Fruit fly (Drosophila melanogaster) whole organism, adult: ENCODE results near the gene EMC5.
A peak's percentile ranks its signal among the peaks of the same experiment; 100 is the strongest.

Experiments
- CG11617 ChIP-seq: fragments of 200-800 bp; sonication (Bioruptor generic); optimal IDR thresholded peaks from 2 replicates; lab custom pipeline; 2017; ENCODE audit warnings: mild to moderate bottlenecking, missing biosample characterization, missing genetic modification reagents, missing genetic modification characterization
- CG12768 ChIP-seq: fragments of 200-800 bp; sonication (Bioruptor generic); optimal IDR thresholded peaks from 2 replicates; lab custom pipeline; 2017; ENCODE audit warnings: missing biosample characterization, missing genetic modification characterization, mild to moderate bottlenecking, moderate library complexity, missing genetic modification reagents
- CG14711 ChIP-seq: fragments of 200-800 bp; sonication (Bioruptor generic); optimal IDR thresholded peaks from 2 replicates; lab custom pipeline; 2018; ENCODE audit warnings: missing biosample characterization, mild to moderate bottlenecking, missing genetic modification characterization, moderate library complexity
- CG1620 ChIP-seq: fragments of 200-800 bp; sonication (Bioruptor generic); optimal IDR thresholded peaks from 2 replicates; lab custom pipeline; 2016; ENCODE audit warnings: missing biosample characterization, missing genetic modification characterization
- CG33017 ChIP-seq: fragments of 200-800 bp; sonication (Bioruptor generic); optimal IDR thresholded peaks from 2 replicates; lab custom pipeline; 2018; ENCODE audit warnings: missing biosample characterization, mild to moderate bottlenecking, missing genetic modification characterization, moderate library complexity
- CG5204 ChIP-seq: fragments of 200-800 bp; sonication (Bioruptor generic); optimal IDR thresholded peaks from 2 replicates; lab custom pipeline; 2016; ENCODE audit warnings: missing biosample characterization, missing genetic modification characterization
- CG7045 ChIP-seq: fragments of 200-800 bp; sonication (Bioruptor generic); optimal IDR thresholded peaks from 2 replicates; lab custom pipeline; 2017; ENCODE audit warnings: missing biosample characterization, mild to moderate bottlenecking, missing genetic modification characterization
- CG7101 ChIP-seq: fragments of 200-800 bp; sonication (Bioruptor generic); optimal IDR thresholded peaks from 2 replicates; lab custom pipeline; 2018; ENCODE audit warnings: missing biosample characterization, mild to moderate bottlenecking, missing genetic modification characterization, moderate library complexity
- Clk ChIP-seq: fragments of 200-800 bp; sonication (Bioruptor generic); optimal IDR thresholded peaks from 2 replicates; lab custom pipeline; 2017; ENCODE audit warnings: missing biosample characterization, missing genetic modification characterization
- Crg-1 ChIP-seq: fragments of 200-800 bp; sonication (Bioruptor generic); optimal IDR thresholded peaks from 2 replicates; lab custom pipeline; 2016; ENCODE audit warnings: missing biosample characterization, missing genetic modification characterization
- Hr96 ChIP-seq: fragments of 200-800 bp; sonication (Bioruptor generic); optimal IDR thresholded peaks from 2 replicates; lab custom pipeline; 2016; ENCODE audit warnings: missing biosample characterization, missing genetic modification characterization
- Mnt ChIP-seq: fragments of 200-800 bp; sonication (Bioruptor generic); optimal IDR thresholded peaks from 2 replicates; lab custom pipeline; 2016; ENCODE audit warnings: missing biosample characterization, mild to moderate bottlenecking, missing genetic modification characterization
- bab1 ChIP-seq: fragments of 200-800 bp; sonication (Bioruptor generic); optimal IDR thresholded peaks from 3 replicates; lab custom pipeline; 2019; ENCODE audit warnings: missing biosample characterization, mild to moderate bottlenecking, missing genetic modification characterization, moderate library complexity
- cic ChIP-seq: fragments of 200-800 bp; sonication (Bioruptor generic); optimal IDR thresholded peaks from 2 replicates; lab custom pipeline; 2017; ENCODE audit warnings: missing biosample characterization, mild to moderate bottlenecking, missing genetic modification characterization, moderate library complexity
- cnc ChIP-seq, 2 experiments: fragments of >200 bp; optimal IDR thresholded peaks; 2 replicates each; lab custom pipeline; 2017
- kay ChIP-seq: fragments of 200-800 bp; sonication (Bioruptor generic); peaks from one replicate; lab custom pipeline; 2016; ENCODE audit warnings: missing biosample characterization, missing genetic modification characterization, borderline replicate concordance
- ovo ChIP-seq: fragments of 200-800 bp; sonication (Bioruptor generic); optimal IDR thresholded peaks from 2 replicates; lab custom pipeline; 2016; ENCODE audit warnings: missing biosample characterization, missing genetic modification characterization
- pad ChIP-seq: fragments of 200-800 bp; sonication (Bioruptor generic); optimal IDR thresholded peaks from 3 replicates; lab custom pipeline; 2017; ENCODE audit warnings: missing biosample characterization, missing genetic modification characterization, mild to moderate bottlenecking, moderate library complexity, missing genetic modification reagents
- tj ChIP-seq: fragments of 200-800 bp; sonication (Bioruptor generic); optimal IDR thresholded peaks from 3 replicates; lab custom pipeline; 2017; ENCODE audit warnings: missing biosample characterization, mild to moderate bottlenecking, missing genetic modification characterization, moderate library complexity
- toe ChIP-seq: fragments of 200-800 bp; sonication (Bioruptor generic); optimal IDR thresholded peaks from 2 replicates; lab custom pipeline; 2016; ENCODE audit warnings: missing biosample characterization, missing genetic modification characterization

Gene EMC5

DNA sequence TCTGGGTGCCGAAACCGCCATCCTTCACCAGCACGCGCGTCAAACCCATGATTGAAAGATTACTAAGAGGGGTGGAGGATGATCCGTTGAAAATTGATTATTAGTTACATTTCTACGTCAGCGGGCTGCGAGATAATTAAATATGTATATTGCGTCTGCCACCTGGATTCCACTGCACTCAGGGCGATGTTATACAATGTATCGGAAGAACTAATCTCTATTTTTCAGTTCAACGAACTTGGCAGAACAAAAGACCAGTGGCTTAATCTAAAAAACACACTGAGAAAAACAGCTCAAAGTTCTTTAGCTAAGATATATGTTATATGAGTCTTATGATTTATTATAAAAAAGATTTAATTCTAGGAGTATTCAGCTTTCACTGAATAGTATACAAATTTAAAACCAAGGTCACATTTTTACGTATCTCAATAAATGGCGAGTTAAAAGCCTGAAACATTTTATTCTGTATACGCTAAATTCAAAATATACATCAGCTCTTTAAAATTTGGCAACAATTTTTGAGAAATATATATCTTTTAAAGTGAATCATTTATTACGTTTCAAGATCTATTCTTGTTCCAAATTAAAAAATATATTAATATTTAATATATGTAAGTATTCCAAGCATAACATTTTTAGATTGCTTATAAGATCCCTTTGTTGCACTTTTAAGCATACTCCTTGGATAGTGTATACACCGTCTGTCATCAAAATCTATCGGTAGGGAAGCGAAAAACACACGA lies 33.8 kb upstream of the EMC5 start:
- TF ChIP-seq CG33017, result no peak
- no peak for TF ChIP-seq cic (GFP tag; lab: Kevin White, UChicago)
- no peak for TF ChIP-seq CG5204
- TF ChIP-seq Clk, result no peak
- TF ChIP-seq CG7045 (GFP tag; lab: Kevin White, UChicago), result peak; percentile 15
- peak; percentile 28 for TF ChIP-seq CG7101 (tag; lab: Kevin White, UChicago)
- TF ChIP-seq pad, result no peak
- TF ChIP-seq CG11617 (GFP tag; lab: Kevin White, UChicago), result peak; percentile 49
- TF ChIP-seq CG1620 (GFP tag; lab: Kevin White, UChicago), result no peak
- TF ChIP-seq Crg-1 (GFP tag; lab: Kevin White, UChicago), result no peak
- TF ChIP-seq bab1 (GFP tag; lab: Kevin White, UChicago), result no peak
- no peak for TF ChIP-seq Hr96
- peak; percentile 33 for TF ChIP-seq CG14711
- no peak for TF ChIP-seq CG12768 (GFP tag; lab: Kevin White, UChicago)
- no peak for TF ChIP-seq ovo (GFP tag; lab: Kevin White, UChicago)
- no peak for TF ChIP-seq kay (GFP tag; lab: Kevin White, UChicago)
- no peak for TF ChIP-seq tj (GFP tag; lab: Kevin White, UChicago)
- TF ChIP-seq toe (GFP tag; lab: Kevin White, UChicago), result no peak
- TF ChIP-seq cnc (optimal IDR thresholded peaks at IDR 0.05; lab: Kevin White, UChicago), result no peak
- no peak for TF ChIP-seq Mnt

DNA sequence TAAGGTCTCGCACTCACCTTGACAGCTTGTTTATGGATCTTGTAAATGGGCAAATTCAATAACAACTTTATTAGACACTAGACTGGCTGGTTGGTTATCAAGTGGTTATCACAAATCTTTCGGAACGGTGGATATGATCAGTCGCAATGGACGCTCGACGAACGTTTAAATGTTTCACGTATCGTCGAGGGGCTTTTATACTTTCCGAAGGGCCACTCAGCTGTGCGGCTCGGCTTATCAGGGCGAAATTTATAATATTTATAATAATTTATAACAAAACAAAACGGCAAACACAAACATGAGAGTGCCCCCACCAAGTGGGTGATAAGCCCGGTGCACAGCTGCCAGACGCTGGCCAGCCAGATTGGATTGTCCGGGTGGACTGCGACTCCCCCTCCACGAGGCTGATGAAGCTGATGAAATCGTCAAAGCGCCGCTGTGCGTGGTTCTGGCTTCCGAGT lies 33.2 kb upstream of the EMC5 start, which contains the start of gene CG10621:
Gene CG10621 (minus strand): TSS at position 177 of the 461 bp plus-strand sequence.
- TF ChIP-seq pad (no peak), cnc (optimal IDR thresholded peaks at IDR 0.05; lab: Kevin White, UChicago) (no peak), CG14711 (no peak), tj (GFP tag; lab: Kevin White, UChicago) (peak; percentile 40), cic (GFP tag; lab: Kevin White, UChicago) (peak; percentile 85), Hr96 (no peak), CG7101 (tag; lab: Kevin White, UChicago) (no peak), toe (GFP tag; lab: Kevin White, UChicago) (no peak), CG33017 (peak; percentile 37), bab1 (GFP tag; lab: Kevin White, UChicago) (no peak), ovo (GFP tag; lab: Kevin White, UChicago) (no peak), CG12768 (GFP tag; lab: Kevin White, UChicago) (peak; percentile 41), kay (GFP tag; lab: Kevin White, UChicago) (peak; percentile 92), Mnt (peak; percentile 67), Clk (peak; percentile 5), CG1620 (GFP tag; lab: Kevin White, UChicago) (no peak), CG11617 (GFP tag; lab: Kevin White, UChicago) (no peak), CG5204 (no peak), CG7045 (GFP tag; lab: Kevin White, UChicago) (no peak), Crg-1 (GFP tag; lab: Kevin White, UChicago) (no peak)

DNA sequence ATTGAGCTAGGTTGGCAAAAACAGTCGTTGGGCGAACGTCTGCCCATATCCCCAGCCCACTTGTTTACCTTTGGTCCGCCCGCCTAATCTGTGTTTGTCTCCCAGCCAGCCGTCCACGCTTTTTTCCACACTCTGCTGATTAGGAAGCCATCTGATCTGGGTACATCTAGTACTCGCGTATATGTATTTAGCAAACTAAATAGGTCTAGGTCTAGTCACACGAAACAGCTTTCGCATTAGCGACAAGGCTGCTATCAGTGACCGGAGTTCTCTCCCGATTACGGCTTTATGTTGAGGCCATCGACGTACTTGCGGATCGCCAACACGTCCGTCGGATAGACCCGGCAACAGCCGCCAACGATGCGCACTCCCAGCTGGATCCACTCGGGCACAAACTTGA lies 31.8 kb upstream of the EMC5 start:
- TF ChIP-seq Clk (no peak), CG12768 (GFP tag; lab: Kevin White, UChicago) (peak; percentile 3), cic (GFP tag; lab: Kevin White, UChicago) (peak; percentile 47)

DNA sequence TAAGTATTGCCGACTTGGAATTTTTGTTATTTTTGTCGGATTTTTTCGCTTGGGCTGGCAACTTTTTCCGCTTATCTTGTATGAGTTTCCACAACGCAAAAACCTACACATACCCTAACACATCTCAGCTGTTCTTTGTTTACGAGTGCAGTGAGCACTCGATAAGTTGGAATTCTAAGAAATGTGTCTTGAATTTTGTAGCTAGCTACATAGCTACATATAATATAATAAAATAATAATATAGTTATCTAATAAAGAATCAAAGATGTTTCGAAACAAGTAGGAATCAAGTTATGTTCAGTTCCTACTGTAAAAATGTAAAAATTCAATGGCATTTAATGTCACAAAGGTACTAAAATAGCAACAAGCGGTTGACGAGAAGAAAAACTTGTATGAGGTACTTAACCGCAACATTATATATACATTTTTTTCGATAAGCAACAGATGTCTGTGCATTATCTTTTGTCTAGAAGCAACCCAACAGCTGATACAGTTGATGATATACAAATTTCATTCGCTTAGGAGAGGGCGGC lies 30.3 kb upstream of the EMC5 start, which contains the start of gene Bhmt:
Gene Bhmt (minus strand): TSS at position 170 of the 533 bp plus-strand sequence.
- TF ChIP-seq tj (GFP tag; lab: Kevin White, UChicago) (peak; percentile 100), ovo (GFP tag; lab: Kevin White, UChicago) (peak; percentile 15), toe (GFP tag; lab: Kevin White, UChicago) (no peak), pad (peak; percentile 71), CG7101 (tag; lab: Kevin White, UChicago) (peak; percentile 92), cic (GFP tag; lab: Kevin White, UChicago) (peak; percentile 84), CG5204 (no peak), CG33017 (peak; percentile 91), cnc (optimal IDR thresholded peaks at IDR 0.05; lab: Kevin White, UChicago) (no peak), Crg-1 (GFP tag; lab: Kevin White, UChicago) (peak; percentile 18), CG7045 (GFP tag; lab: Kevin White, UChicago) (peak; percentile 81), bab1 (GFP tag; lab: Kevin White, UChicago) (peak; percentile 91), CG11617 (GFP tag; lab: Kevin White, UChicago) (peak; percentile 89), Clk (peak; percentile 56), Mnt (peak; percentile 68), CG12768 (GFP tag; lab: Kevin White, UChicago) (peak; percentile 74), CG1620 (GFP tag; lab: Kevin White, UChicago) (no peak), CG14711 (peak; percentile 91), Hr96 (no peak), kay (GFP tag; lab: Kevin White, UChicago) (peak; percentile 95)

DNA sequence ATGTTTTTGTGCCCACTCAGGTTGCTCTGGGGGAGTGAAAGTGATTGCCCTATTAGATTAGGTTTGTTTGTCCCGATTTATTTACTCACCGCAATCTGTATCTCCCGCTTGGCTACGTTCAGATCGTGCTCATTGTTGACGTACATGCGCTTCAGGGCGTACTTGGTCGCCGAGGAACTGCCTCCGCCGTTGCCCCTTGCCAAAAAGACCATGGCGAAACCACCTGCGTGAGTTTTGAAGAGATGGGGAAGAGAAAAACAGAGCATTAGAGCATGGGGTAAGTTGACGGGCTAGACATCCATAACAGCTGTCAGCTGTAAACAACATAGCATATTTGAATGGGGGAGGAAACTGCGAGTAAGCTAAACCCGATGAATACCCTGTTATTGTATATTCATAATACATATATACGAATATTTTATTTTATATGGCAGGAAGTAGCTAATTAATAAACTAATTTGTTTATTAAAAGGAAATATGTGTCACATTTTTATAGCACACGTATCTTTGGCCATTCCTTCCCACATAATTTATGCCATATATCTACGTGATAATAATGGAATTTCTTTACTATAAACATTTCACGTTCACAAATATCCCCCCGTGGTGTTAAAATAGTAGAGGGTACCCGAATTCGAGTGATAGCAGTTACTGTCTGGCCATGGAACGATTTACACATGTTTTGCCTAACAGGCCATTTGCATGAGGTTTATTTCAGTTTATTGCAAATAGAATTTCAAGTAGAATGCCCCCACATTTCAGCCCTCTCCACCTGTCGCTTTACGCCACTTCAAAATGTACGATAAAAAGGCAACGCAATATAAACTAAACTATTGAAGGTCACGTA lies 21.9 kb upstream of the EMC5 start:
- no peak for TF ChIP-seq CG1620 (GFP tag; lab: Kevin White, UChicago)
- TF ChIP-seq Hr96, result no peak
- no peak for TF ChIP-seq CG12768 (GFP tag; lab: Kevin White, UChicago)
- no peak for TF ChIP-seq toe (GFP tag; lab: Kevin White, UChicago)
- peak; percentile 26 for TF ChIP-seq Clk
- TF ChIP-seq Mnt, result no peak
- no peak for TF ChIP-seq CG11617 (GFP tag; lab: Kevin White, UChicago)
- peak; percentile 58 for TF ChIP-seq kay (GFP tag; lab: Kevin White, UChicago)
- TF ChIP-seq cnc (optimal IDR thresholded peaks at IDR 0.05; lab: Kevin White, UChicago), result no peak
- peak; percentile 41 for TF ChIP-seq cic (GFP tag; lab: Kevin White, UChicago)
- no peak for TF ChIP-seq CG14711
- peak; percentile 40 for TF ChIP-seq CG33017
- no peak for TF ChIP-seq ovo (GFP tag; lab: Kevin White, UChicago)
- no peak for TF ChIP-seq pad
